Worm (Caenorhabditis elegans): Measurements from ENCODE around the gene Y24D9B.1.

Y24D9B.1 gene

DNA sequence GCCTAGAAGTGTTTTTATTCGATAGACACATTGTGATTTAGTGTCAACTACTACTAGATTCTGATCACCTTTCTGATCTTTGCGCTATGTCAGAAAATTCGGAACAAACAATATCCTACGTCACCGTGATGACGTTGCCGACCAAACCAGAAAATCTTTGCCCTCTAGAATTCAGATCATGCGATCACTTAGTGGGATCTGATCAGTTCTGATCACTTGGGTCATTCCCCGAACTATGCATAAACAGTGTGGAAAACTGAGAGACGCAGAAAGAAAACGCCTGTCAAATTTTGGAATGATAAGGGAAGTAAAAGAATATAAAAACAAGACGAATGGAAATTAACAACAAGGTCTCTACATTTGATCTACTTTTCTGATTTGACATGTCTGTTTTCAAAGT is 22.6 kb upstream of the Y24D9B.1 start, which contains the start of gene F15E6.3 (continued):
- TF ChIP-seq nhr-6 (tag; optimal IDR thresholded peaks at IDR 0.05) (no peak), pha-4 (GFP tag; IDR thresholded peaks at IDR 0.05) (no peak), pha-4 (tag; optimal IDR thresholded peaks at IDR 0.05) (no peak), ceh-28 (tag; optimal IDR thresholded peaks at IDR 0.05) (no peak), lin-39 (tag; optimal IDR thresholded peaks at IDR 0.05) (no peak), Y48G9A.11 (GFP tag; IDR thresholded peaks at IDR 0.05) (no peak), attf-4 (tag; optimal IDR thresholded peaks at IDR 0.05) (no peak), daf-19 (GFP tag; conservative IDR thresholded peaks at IDR 0.05) (no peak), ama-1 (optimal IDR thresholded peaks at IDR 0.05) (no peak), F37D6.2 (tag; optimal IDR thresholded peaks at IDR 0.05) (no peak), daf-12 (tag; optimal IDR thresholded peaks at IDR 0.05) (no peak), R02D3.7 (tag; optimal IDR thresholded peaks at IDR 0.05) (no peak), snpc-4 (tag; optimal IDR thresholded peaks at IDR 0.05) (no peak), nhr-28 (tag; optimal IDR thresholded peaks at IDR 0.05) (peak; percentile 82), egl-43 (GFP tag; IDR thresholded peaks at IDR 0.05) (no peak), dpl-1 (GFP tag; optimal IDR thresholded peaks at IDR 0.05) (no peak), T26A8.4 (GFP tag; IDR thresholded peaks at IDR 0.05) (no peak), zfp-2 (tag; optimal IDR thresholded peaks at IDR 0.05) (no peak), F10B5.3 (tag; optimal IDR thresholded peaks at IDR 0.05) (no peak), aly-2 (tag; optimal IDR thresholded peaks at IDR 0.05) (no peak), set-16 (GFP tag; IDR thresholded peaks at IDR 0.05) (no peak), ctbp-1 (GFP tag; IDR thresholded peaks at IDR 0.05) (no peak), mxl-3 (GFP tag; optimal IDR thresholded peaks at IDR 0.05) (peak; percentile 29)

DNA sequence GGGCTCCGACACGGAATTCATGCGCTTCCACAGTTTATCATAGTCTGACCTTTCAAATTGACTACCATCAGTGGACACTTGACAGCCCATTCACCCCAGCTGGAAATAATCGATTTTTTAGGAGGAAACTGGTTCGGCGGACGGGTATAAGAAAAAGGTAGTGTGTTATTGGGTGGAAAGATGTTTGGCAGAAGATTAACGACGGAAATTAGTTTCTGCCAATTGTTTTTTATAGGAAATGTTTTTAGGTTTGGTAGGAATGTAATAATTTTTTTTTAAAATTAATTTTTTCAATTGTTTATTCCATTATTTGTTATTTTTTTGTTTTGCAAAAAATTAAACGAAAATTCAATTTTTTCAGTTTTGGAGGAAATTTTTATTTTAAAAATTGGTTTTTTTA is 18.2 kb upstream of the Y24D9B.1 start, which contains the start of gene F15E6.9:
TSS of gene F15E6.9 (minus strand) at position 101 of the 400 bp plus-strand sequence.
- no peak for TF ChIP-seq R02D3.7 (tag; optimal IDR thresholded peaks at IDR 0.05)
- TF ChIP-seq nhr-25 (tag; optimal IDR thresholded peaks at IDR 0.05; ENCODE audit: borderline replicate concordance, insufficient read depth) = no peak
- no peak for TF ChIP-seq gei-8 (GFP tag; optimal IDR thresholded peaks at IDR 0.05)
- TF ChIP-seq nhr-77 (tag; optimal IDR thresholded peaks at IDR 0.05) = no peak

DNA sequence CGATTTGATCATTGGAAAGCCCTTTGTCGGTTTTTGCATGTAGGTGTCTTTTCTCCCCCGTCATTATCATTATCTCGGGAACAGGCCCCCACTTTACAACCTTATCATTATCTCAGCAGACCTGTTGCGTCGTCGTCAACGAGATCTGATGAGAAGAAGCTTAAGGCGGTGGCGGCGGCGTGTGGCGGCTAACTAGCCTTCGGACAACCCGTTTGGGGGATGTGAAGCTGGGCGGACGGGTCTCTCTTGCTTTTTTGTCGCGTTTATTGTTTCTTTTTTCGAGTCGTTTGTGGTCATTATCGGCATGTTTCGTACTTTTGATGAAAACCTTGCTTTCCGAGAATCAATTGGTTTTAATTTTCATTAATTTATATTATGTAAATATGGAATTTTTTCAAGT is 17.2 kb upstream of the Y24D9B.1 start:
- TF ChIP-seq aha-1 (tag) = peak; percentile 79
- no peak for TF ChIP-seq F10B5.3 (tag; optimal IDR thresholded peaks at IDR 0.05)
- no peak for TF ChIP-seq Y75B8A.6 (GFP tag; IDR thresholded peaks at IDR 0.05)
- TF ChIP-seq lim-7 (GFP tag; IDR thresholded peaks at IDR 0.05) = no peak
- TF ChIP-seq unc-39 (tag; optimal IDR thresholded peaks at IDR 0.05) = no peak
- TF ChIP-seq D1046.2 (GFP tag; IDR thresholded peaks at IDR 0.05) = no peak
- no peak for TF ChIP-seq ama-1 (optimal IDR thresholded peaks at IDR 0.05)
- TF ChIP-seq nhr-48 (tag; optimal IDR thresholded peaks at IDR 0.05) = peak; percentile 51
- no peak for TF ChIP-seq unc-62 (GFP tag; optimal IDR thresholded peaks at IDR 0.05 in 1 of 2)
- TF ChIP-seq unc-62 (tag; optimal IDR thresholded peaks at IDR 0.05) = no peak
- TF ChIP-seq set-16 (GFP tag; IDR thresholded peaks at IDR 0.05) = peak; percentile 34; the same call in 1 of the 2 replicates
- TF ChIP-seq T20F7.1 (GFP tag; optimal IDR thresholded peaks at IDR 0.05) = no peak
- peak; percentile 30 for TF ChIP-seq mxl-3 (GFP tag; optimal IDR thresholded peaks at IDR 0.05)
- TF ChIP-seq arid-1 (GFP tag; conservative IDR thresholded peaks at IDR 0.05) = no peak
- no peak for TF ChIP-seq hif-1 (tag; optimal IDR thresholded peaks at IDR 0.05)
- TF ChIP-seq daf-8 (GFP tag; IDR thresholded peaks at IDR 0.05) = no peak
- TF ChIP-seq lin-29 (GFP tag; IDR thresholded peaks at IDR 0.05) = no peak
- TF ChIP-seq hlh-11 (tag; optimal IDR thresholded peaks at IDR 0.05) = peak; percentile 67
- no peak for TF ChIP-seq dve-1 (tag; optimal IDR thresholded peaks at IDR 0.05; ENCODE audit: insufficient read depth)
- no peak for TF ChIP-seq mep-1 (tag; optimal IDR thresholded peaks at IDR 0.05)
- TF ChIP-seq hlh-30 (tag; optimal IDR thresholded peaks at IDR 0.05; ENCODE audit: insufficient read depth) = no peak
- no peak for TF ChIP-seq F26F4.8 (GFP tag; conservative IDR thresholded peaks at IDR 0.05)
- peak; percentile 64 for TF ChIP-seq T26A8.4 (GFP tag; IDR thresholded peaks at IDR 0.05)
- no peak for TF ChIP-seq snpc-1.2 (GFP tag; IDR thresholded peaks at IDR 0.05)

All from whole organism, L4 larva.